Worm (Caenorhabditis elegans): ENCODE data around the gene cdo-1.

ce11 chrX:865214-865613, 1.8 kb upstream of the cdo-1 start:
- TF ChIP-seq nhr-237 (tag; optimal IDR thresholded peaks at IDR 0.05) (no peak), ceh-20 (GFP tag; IDR thresholded peaks at IDR 0.05) (no peak), egl-43 (GFP tag; IDR thresholded peaks at IDR 0.05) (no peak), fos-1 (tag; optimal IDR thresholded peaks at IDR 0.05) (no peak), nhr-76 (tag; optimal IDR thresholded peaks at IDR 0.05) (no peak), Y5F2A.4 (GFP tag; optimal IDR thresholded peaks at IDR 0.05) (no peak), madf-5 (GFP tag; IDR thresholded peaks at IDR 0.05) (no peak), snpc-4 (tag; optimal IDR thresholded peaks at IDR 0.05) (no peak), pqm-1 (tag; optimal IDR thresholded peaks at IDR 0.05) (no peak), lsy-2 (tag; optimal IDR thresholded peaks at IDR 0.05) (no peak), fkh-10 (GFP tag; optimal IDR thresholded peaks at IDR 0.05) (no peak), rbr-2 (tag; optimal IDR thresholded peaks at IDR 0.05) (no peak)

Measured in whole organism, L4 larva.